Fruit fly (Drosophila melanogaster) whole organism, embryonic: ENCODE measurements around the gene sing.

Experiments used
- CG10366 ChIP-seq: fragments of 200-800 bp; sonication (Bioruptor generic); IDR thresholded peaks from 2 replicates; pipeline ENCODE4 v1.3.6; 2022; ENCODE audit warnings: missing biosample characterization, missing genetic modification characterization
- CG10654 ChIP-seq: fragments of 200-800 bp; sonication (Bioruptor generic); optimal IDR thresholded peaks from 2 replicates; lab custom pipeline; 2016; ENCODE audit warnings: missing biosample characterization, missing genetic modification characterization
- CG10979 ChIP-seq: fragments of 200-800 bp; sonication (Bioruptor generic); optimal IDR thresholded peaks from 2 replicates; lab custom pipeline; 2018; ENCODE audit warnings: missing biosample characterization, mild to moderate bottlenecking, missing genetic modification characterization, moderate library complexity
- CG12071 ChIP-seq: fragments of 200-800 bp; sonication (Bioruptor generic); optimal IDR thresholded peaks from 3 replicates; lab custom pipeline; 2018; ENCODE audit warnings: missing biosample characterization, mild to moderate bottlenecking, missing genetic modification characterization
- CG13775 ChIP-seq: fragments of 200-800 bp; sonication (Bioruptor generic); optimal IDR thresholded peaks from 3 replicates; lab custom pipeline; 2017; ENCODE audit warnings: missing biosample characterization, mild to moderate bottlenecking, missing genetic modification characterization
- CG14965 ChIP-seq: fragments of 200-800 bp; sonication (Bioruptor generic); optimal IDR thresholded peaks from 2 replicates; lab custom pipeline; 2016; ENCODE audit warnings: missing biosample characterization, missing genetic modification characterization, borderline replicate concordance
- CG15073 ChIP-seq: fragments of 200-800 bp; sonication (Bioruptor generic); optimal IDR thresholded peaks from 2 replicates; lab custom pipeline; 2016; ENCODE audit warnings: missing biosample characterization, missing genetic modification characterization
- CG15479 ChIP-seq: fragments of 200-800 bp; sonication (Bioruptor generic); optimal IDR thresholded peaks from 3 replicates; lab custom pipeline; 2019; ENCODE audit warnings: missing biosample characterization, mild to moderate bottlenecking, missing genetic modification characterization, moderate library complexity
- CG1603 ChIP-seq: fragments of 200-800 bp; sonication (Bioruptor generic); optimal IDR thresholded peaks from 2 replicates; lab custom pipeline; 2019; ENCODE audit warnings: missing biosample characterization, mild to moderate bottlenecking, missing genetic modification characterization, moderate library complexity
- CG17186 ChIP-seq: fragments of 200-800 bp; sonication (Bioruptor generic); optimal IDR thresholded peaks from 3 replicates; lab custom pipeline; 2017; ENCODE audit warnings: missing biosample characterization, missing genetic modification reagents, missing genetic modification characterization
- CG17359 ChIP-seq: fragments of 200-800 bp; sonication (Bioruptor generic); optimal IDR thresholded peaks from 3 replicates; lab custom pipeline; 2018; ENCODE audit warnings: missing biosample characterization, mild to moderate bottlenecking, missing genetic modification characterization, moderate library complexity
- CG18599 ChIP-seq: fragments of 200-800 bp; sonication (Bioruptor generic); optimal IDR thresholded peaks from 3 replicates; lab custom pipeline; 2017; ENCODE audit warnings: missing biosample characterization, missing genetic modification characterization, mild to moderate bottlenecking, moderate library complexity, missing genetic modification reagents
- CG18764 ChIP-seq: fragments of 200-800 bp; sonication (Bioruptor generic); optimal IDR thresholded peaks from 3 replicates; lab custom pipeline; 2016; ENCODE audit warnings: missing biosample characterization, missing genetic modification characterization
- CG31365 ChIP-seq: fragments of 200-800 bp; sonication (Bioruptor generic); optimal IDR thresholded peaks from 2 replicates; lab custom pipeline; 2018; ENCODE audit warnings: missing biosample characterization, mild to moderate bottlenecking, missing genetic modification characterization
- CG31441 ChIP-seq: fragments of 200-800 bp; sonication (Bioruptor generic); IDR thresholded peaks from 2 replicates; pipeline ENCODE4 v1.3.6; 2022; ENCODE audit warnings: missing biosample characterization, missing genetic modification characterization
- CG32772 ChIP-seq: fragments of 200-800 bp; sonication (Bioruptor generic); IDR thresholded peaks from 2 replicates; pipeline ENCODE4 v1.3.6; 2022; ENCODE audit warnings: missing biosample characterization, missing genetic modification characterization
- CG33557 ChIP-seq: fragments of 200-800 bp; sonication (Bioruptor generic); optimal IDR thresholded peaks from 2 replicates; lab custom pipeline; 2019; ENCODE audit warnings: missing biosample characterization, mild to moderate bottlenecking, missing genetic modification characterization, moderate library complexity
- CG4617 ChIP-seq: fragments of 200-800 bp; sonication (Bioruptor generic); optimal IDR thresholded peaks from 3 replicates; lab custom pipeline; 2016; ENCODE audit warnings: missing biosample characterization, missing genetic modification characterization, borderline replicate concordance
- CG6813 ChIP-seq: fragments of 200-800 bp; sonication (Bioruptor generic); optimal IDR thresholded peaks from 2 replicates; lab custom pipeline; 2017; ENCODE audit warnings: missing biosample characterization, missing genetic modification characterization, mild to moderate bottlenecking, moderate library complexity, missing genetic modification reagents
- CG7372 ChIP-seq: fragments of 200-800 bp; sonication (Bioruptor generic); IDR thresholded peaks from 2 replicates; pipeline ENCODE4 v1.3.6; 2022; ENCODE audit warnings: missing biosample characterization, missing genetic modification characterization
- Gsc ChIP-seq: fragments of 200-800 bp; sonication (Bioruptor generic); IDR thresholded peaks from 2 replicates; pipeline ENCODE4 v1.3.6; 2022; ENCODE audit warnings: missing biosample characterization, missing genetic modification characterization
- Hr39 ChIP-seq: fragments of >200 bp; optimal IDR thresholded peaks from 2 replicates; lab custom pipeline; 2017
- Lim3 ChIP-seq: fragments of 200-800 bp; sonication (Bioruptor generic); IDR thresholded peaks from 2 replicates; pipeline ENCODE4 v1.3.6; 2022; ENCODE audit warnings: missing biosample characterization, missing genetic modification characterization
- MESR4 ChIP-seq: fragments of 200-800 bp; sonication (Bioruptor generic); optimal IDR thresholded peaks from 2 replicates; lab custom pipeline; 2018; ENCODE audit warnings: missing biosample characterization, mild to moderate bottlenecking, missing genetic modification characterization, moderate library complexity
- Myb ChIP-seq: fragments of 200-800 bp; sonication (Bioruptor generic); optimal IDR thresholded peaks from 2 replicates; lab custom pipeline; 2016; ENCODE audit warnings: missing biosample characterization, missing genetic modification characterization
- Trl ChIP-seq, 3 experiments: fragments of >200 bp in 2 of 3; fragments of 200-800 bp in 1 of 3; sonication (Bioruptor generic) in 1 of 3; optimal IDR thresholded peaks; 2 replicates in 1 of 3; 3 replicates in 2 of 3; lab custom pipeline; 2016 to 2017; ENCODE audit warnings: missing biosample characterization in 1 of 3, missing genetic modification characterization in 1 of 3
- Usf ChIP-seq: fragments of 200-800 bp; sonication (Bioruptor generic); optimal IDR thresholded peaks from 2 replicates; lab custom pipeline; 2017; ENCODE audit warnings: missing genotype, missing biosample characterization, missing genetic modification characterization
- Vsx1 ChIP-seq: fragments of 200-800 bp; sonication (Bioruptor generic); optimal IDR thresholded peaks from 2 replicates; lab custom pipeline; 2017; ENCODE audit warnings: missing biosample characterization, mild to moderate bottlenecking, missing genetic modification characterization, missing genetic modification reagents
- chif ChIP-seq, 2 experiments: fragments of 200-800 bp; sonication (Bioruptor generic); optimal IDR thresholded peaks; 3 replicates each; lab custom pipeline; 2016; ENCODE audit warnings: missing biosample characterization in 2 of 2, missing genetic modification characterization in 2 of 2
- dmrt99B ChIP-seq: fragments of 200-800 bp; sonication (Bioruptor generic); optimal IDR thresholded peaks from 2 replicates; lab custom pipeline; 2018; ENCODE audit warnings: missing biosample characterization, mild to moderate bottlenecking, missing genetic modification characterization, moderate library complexity
- fd96Cb ChIP-seq: fragments of 200-800 bp; sonication (Bioruptor generic); optimal IDR thresholded peaks from 2 replicates; lab custom pipeline; 2018; ENCODE audit warnings: missing biosample characterization, mild to moderate bottlenecking, missing genetic modification characterization, moderate library complexity
- gce ChIP-seq: fragments of 200-800 bp; sonication (Bioruptor generic); IDR thresholded peaks from 3 replicates; pipeline ENCODE4 v1.3.6; 2022; ENCODE audit warnings: missing biosample characterization, missing genetic modification characterization
- ham ChIP-seq: fragments of 200-800 bp; sonication (Bioruptor generic); IDR thresholded peaks from 2 replicates; pipeline ENCODE4 v1.3.6; 2022; ENCODE audit warnings: missing biosample characterization, missing genetic modification characterization
- her ChIP-seq: fragments of 200-800 bp; sonication (Bioruptor generic); optimal IDR thresholded peaks from 2 replicates; lab custom pipeline; 2016; ENCODE audit warnings: missing biosample characterization, missing genetic modification characterization
- nmo ChIP-seq: fragments of 200-800 bp; sonication (Bioruptor generic); optimal IDR thresholded peaks from 2 replicates; lab custom pipeline; 2018; ENCODE audit warnings: missing biosample characterization, mild to moderate bottlenecking, missing genetic modification characterization, moderate library complexity
- pan ChIP-seq, 4 experiments: fragments of >200 bp in 3 of 4; fragments of 200-800 bp in 1 of 4; sonication (Bioruptor generic) in 1 of 4; optimal IDR thresholded peaks in 3 of 4; IDR thresholded peaks in 1 of 4; 2 replicates each; pipeline versions ENCODE4 v1.3.6 to Lab custom; 2017 to 2022; ENCODE audit warnings: missing biosample characterization in 2 of 4, missing genetic modification characterization in 2 of 4, mixed read lengths in 1 of 4
- peb ChIP-seq: fragments of 200-800 bp; sonication (Bioruptor generic); IDR thresholded peaks from 2 replicates; pipeline ENCODE4 v1.3.6; 2022; ENCODE audit warnings: missing biosample characterization, missing genetic modification characterization
- sd ChIP-seq: fragments of 200-800 bp; sonication (Bioruptor generic); optimal IDR thresholded peaks from 3 replicates; lab custom pipeline; 2018; ENCODE audit warnings: missing biosample characterization, mild to moderate bottlenecking, missing genetic modification characterization, moderate library complexity
- sens-2 ChIP-seq: fragments of 200-800 bp; sonication (Bioruptor generic); IDR thresholded peaks from 2 replicates; pipeline ENCODE4 v1.3.6; 2022; ENCODE audit warnings: missing biosample characterization, missing genetic modification characterization
- seq ChIP-seq: fragments of 200-800 bp; sonication (Bioruptor generic); IDR thresholded peaks from 2 replicates; pipeline ENCODE4 v1.3.6; 2022; ENCODE audit warnings: missing biosample characterization, missing genetic modification characterization
- slou ChIP-seq: fragments of 200-800 bp; sonication (Bioruptor generic); optimal IDR thresholded peaks from 3 replicates; lab custom pipeline; 2016; ENCODE audit warnings: missing biosample characterization, missing genetic modification characterization
- sr ChIP-seq: fragments of 200-800 bp; sonication (Bioruptor generic); IDR thresholded peaks from 3 replicates; pipeline ENCODE4 v1.3.6; 2022; ENCODE audit warnings: missing biosample characterization, missing genetic modification characterization
- trh ChIP-seq: fragments of 200-800 bp; sonication (Bioruptor generic); optimal IDR thresholded peaks from 2 replicates; lab custom pipeline; 2016; ENCODE audit warnings: missing biosample characterization, missing genetic modification characterization
- vnd ChIP-seq: fragments of 200-800 bp; sonication (Bioruptor generic); IDR thresholded peaks from 3 replicates; pipeline ENCODE4 v1.3.6; 2022; ENCODE audit warnings: missing biosample characterization, missing genetic modification characterization; ENCODE audit not compliant: partially characterized antibody
- yki ChIP-seq: fragments of >200 bp; optimal IDR thresholded peaks from 3 replicates; lab custom pipeline; 2018
- zen2 ChIP-seq: fragments of 200-800 bp; sonication (Bioruptor generic); IDR thresholded peaks from 3 replicates; pipeline ENCODE4 v1.3.6; 2022; ENCODE audit warnings: missing biosample characterization, missing genetic modification characterization; ENCODE audit not compliant: partially characterized antibody
- zf30C ChIP-seq: fragments of 200-800 bp; sonication (Bioruptor generic); optimal IDR thresholded peaks from 3 replicates; lab custom pipeline; 2018; ENCODE audit warnings: missing biosample characterization, mild to moderate bottlenecking, missing genetic modification characterization

Gene sing

dm6 chrX:16650078-16651063 lies 28.7 kb upstream of the sing start (continued):
- TF ChIP-seq CG4617 (GFP tag; lab: Kevin White, UChicago) (no peak), dmrt99B (tag; lab: Kevin White, UChicago) (peak; percentile 64), fd96Cb (tag; lab: Kevin White, UChicago) (peak; percentile 5), trh (GFP tag; lab: Kevin White, UChicago) (peak; percentile 8), Myb (GFP tag; lab: Kevin White, UChicago) (no peak), Usf (GFP tag; lab: Kevin White, UChicago) (no peak), CG14965 (GFP tag; lab: Kevin White, UChicago) (no peak), CG7372 (GFP tag; lab: Robert Waterston, UW) (no peak), CG6813 (peak; percentile 32), sd (tag; lab: Kevin White, UChicago) (no peak), sr (0 out of 3 replicates have a peak, but pooled peaks have one; percentile 22), CG1603 (tag; lab: Kevin White, UChicago) (peak; percentile 41), MESR4 (GFP tag; lab: Kevin White, UChicago) (no peak), her (GFP tag; lab: Kevin White, UChicago) (no peak), CG31365 (tag; lab: Kevin White, UChicago) (no peak), CG10979 (no peak), Trl (optimal IDR thresholded peaks at IDR 0.05; lab: Kevin White, UChicago) (no peak), Trl (GFP tag; optimal IDR thresholded peaks at IDR 0.05; lab: Kevin White, UChicago) (peak; percentile 81), vnd (GFP tag; lab: Robert Waterston, UW) (no peak), Vsx1 (peak; percentile 50), sens-2 (GFP tag; lab: Robert Waterston, UW) (peak; percentile 71), chif (GFP tag; optimal IDR thresholded peaks at IDR 0.05; lab: Kevin White, UChicago) (peak in 1 of 2 experiments; percentile 11), CG17359 (tag; lab: Kevin White, UChicago) (peak; percentile 9), CG31441 (no peak), yki (lab: Kevin White, UChicago) (no peak), zen2 (GFP tag; lab: Robert Waterston, UW) (no peak), gce (GFP tag; lab: Robert Waterston, UW) (peak; percentile 40; the same call in 1 of the 3 replicates), CG13775 (GFP tag; lab: Kevin White, UChicago) (no peak), ham (GFP tag; lab: Robert Waterston, UW) (no peak), CG12071 (GFP tag; lab: Kevin White, UChicago) (no peak), nmo (GFP tag; lab: Kevin White, UChicago) (peak; percentile 79), Gsc (GFP tag; lab: Robert Waterston, UW) (no peak), CG10654 (GFP tag; lab: Kevin White, UChicago) (no peak), CG33557 (no peak), CG32772 (GFP tag; lab: Robert Waterston, UW) (peak; percentile 42; the same call in 1 of the 2 replicates), CG18764 (GFP tag; lab: Kevin White, UChicago) (no peak), slou (GFP tag; lab: Kevin White, UChicago) (peak; percentile 43), Hr39 (lab: Kevin White, UChicago) (no peak), seq (GFP tag; lab: Robert Waterston, UW) (no peak), CG18599 (GFP tag; lab: Kevin White, UChicago) (peak; percentile 43), peb (GFP tag; lab: Robert Waterston, UW) (no peak), pan (optimal IDR thresholded peaks at IDR 0.05; lab: Kevin White, UChicago) (no peak), pan (GFP tag; optimal IDR thresholded peaks at IDR 0.05 in 1 of 2, IDR thresholded peaks at IDR 0.05 in 1 of 2) (peak in 1 of 2 experiments; percentile 83), CG15479 (GFP tag; lab: Kevin White, UChicago) (no peak), zf30C (GFP tag; lab: Kevin White, UChicago) (no peak), CG10366 (GFP tag; lab: Robert Waterston, UW) (peak; percentile 85), CG15073 (GFP tag; lab: Kevin White, UChicago) (no peak), Lim3 (GFP tag; lab: Robert Waterston, UW) (peak; percentile 50; the same call in 1 of the 2 replicates), CG17186 (GFP tag; lab: Kevin White, UChicago) (no peak)
